Worm (Caenorhabditis elegans) whole organism, L2 larva: Measurements from ENCODE around the gene Y38F2AR.12.

Experiments used
- C34F6.9 ChIP-seq: fragments of 150-350 bp; optimal IDR thresholded peaks from 2 replicates; lab custom pipeline; 2014; ENCODE audit warnings: missing biosample characterization, missing genetic modification characterization
- F13H6.1 ChIP-seq: sonication (generic microtip); optimal IDR thresholded peaks from 2 replicates; lab custom pipeline; 2016; ENCODE audit warnings: missing genetic modification characterization, missing compliant biosample characterization
- R02D3.7 ChIP-seq: fragments of 150-350 bp; optimal IDR thresholded peaks from 2 replicates; lab custom pipeline; 2014; ENCODE audit warnings: missing biosample characterization, missing genetic modification characterization
- Y55F3AM.14 ChIP-seq: fragments of 200-800 bp; sonication (Bioruptor generic); optimal IDR thresholded peaks from 2 replicates; lab custom pipeline; 2018; ENCODE audit warnings: mild to moderate bottlenecking, missing genetic modification characterization, missing compliant biosample characterization
- ZK546.5 ChIP-seq: sonication (generic microtip); optimal IDR thresholded peaks from 2 replicates; lab custom pipeline; 2017; ENCODE audit warnings: missing biosample characterization, missing genetic modification characterization
- aly-2 ChIP-seq: fragments of 150-350 bp; optimal IDR thresholded peaks from 2 replicates; lab custom pipeline; 2014; ENCODE audit warnings: missing biosample characterization, missing genetic modification characterization
- ama-1 ChIP-seq: fragments of 150-350 bp; optimal IDR thresholded peaks from 2 replicates; lab custom pipeline; 2018; ENCODE audit warnings: inconsistent platforms
- blmp-1 ChIP-seq: sonication (generic microtip); optimal IDR thresholded peaks from 2 replicates; lab custom pipeline; 2017; ENCODE audit warnings: missing genetic modification characterization, mild to moderate bottlenecking, missing compliant biosample characterization, antibody characterized with exemption, moderate library complexity; ENCODE audit not compliant: insufficient read depth
- ceh-16 ChIP-seq: fragments of 150-350 bp; optimal IDR thresholded peaks from 2 replicates; lab custom pipeline; 2014; ENCODE audit warnings: missing biosample characterization, missing genetic modification characterization
- ceh-82 ChIP-seq: fragments of 150-350 bp; optimal IDR thresholded peaks from 2 replicates; lab custom pipeline; 2014; ENCODE audit warnings: missing biosample characterization, missing genetic modification characterization
- crh-2 ChIP-seq: sonication (generic microtip); optimal IDR thresholded peaks from 2 replicates; lab custom pipeline; 2017; ENCODE audit warnings: missing biosample characterization, missing genetic modification characterization
- egl-27 ChIP-seq: sonication (generic microtip); optimal IDR thresholded peaks from 3 replicates; lab custom pipeline; 2017; ENCODE audit warnings: missing biosample characterization, missing genetic modification reagents, missing genetic modification characterization
- elt-1 ChIP-seq: fragments of 150-350 bp; optimal IDR thresholded peaks from 2 replicates; lab custom pipeline; 2014; ENCODE audit warnings: missing biosample characterization, missing genetic modification characterization
- fos-1 ChIP-seq: fragments of 150-350 bp; optimal IDR thresholded peaks from 2 replicates; lab custom pipeline; 2014; ENCODE audit warnings: missing biosample characterization, missing genetic modification characterization
- gmeb-1 ChIP-seq: fragments of 150-350 bp; optimal IDR thresholded peaks from 2 replicates; lab custom pipeline; 2014; ENCODE audit warnings: missing biosample characterization, missing genetic modification characterization
- lin-11 ChIP-seq: fragments of 150-350 bp; sonication (generic microtip); optimal IDR thresholded peaks from 2 replicates; lab custom pipeline; 2014; ENCODE audit warnings: missing biosample characterization, missing genetic modification characterization, inconsistent platforms, mixed read lengths
- lin-13 ChIP-seq: fragments of 150-350 bp; optimal IDR thresholded peaks from 2 replicates; lab custom pipeline; 2014; ENCODE audit warnings: missing biosample characterization, missing genetic modification reagents, missing genetic modification characterization
- lin-39 ChIP-seq: fragments of 150-350 bp; optimal IDR thresholded peaks from 2 replicates; lab custom pipeline; 2014; ENCODE audit warnings: missing biosample characterization, missing genetic modification reagents, missing genetic modification characterization
- lsy-2 ChIP-seq, 2 experiments: fragments of 150-350 bp in 1 of 2; sonication (generic microtip) in 1 of 2; optimal IDR thresholded peaks; 2 replicates each; lab custom pipeline; 2014 to 2017; ENCODE audit warnings: missing biosample characterization in 2 of 2, missing genetic modification characterization in 2 of 2
- mab-5 ChIP-seq: fragments of 150-350 bp; optimal IDR thresholded peaks from 2 replicates; lab custom pipeline; 2014; ENCODE audit warnings: missing biosample characterization, missing genetic modification characterization
- mdl-1 ChIP-seq, 2 experiments: fragments of 150-350 bp in 1 of 2; sonication (generic microtip) in 1 of 2; optimal IDR thresholded peaks; 2 replicates each; lab custom pipeline; 2017; ENCODE audit warnings: missing biosample characterization in 2 of 2, missing genetic modification characterization in 2 of 2
- nhr-10 ChIP-seq: sonication (generic microtip); optimal IDR thresholded peaks from 2 replicates; lab custom pipeline; 2017; ENCODE audit warnings: missing biosample characterization, missing genetic modification characterization
- nhr-11 ChIP-seq: fragments of 150-350 bp; optimal IDR thresholded peaks from 2 replicates; lab custom pipeline; 2014; ENCODE audit warnings: missing biosample characterization, missing genetic modification characterization
- nhr-129 ChIP-seq: fragments of 150-350 bp; optimal IDR thresholded peaks from 2 replicates; lab custom pipeline; 2014; ENCODE audit warnings: missing biosample characterization, missing genetic modification characterization
- nhr-21 ChIP-seq: fragments of 150-350 bp; optimal IDR thresholded peaks from 2 replicates; lab custom pipeline; 2014; ENCODE audit warnings: missing biosample characterization, missing genetic modification characterization
- nhr-25 ChIP-seq: fragments of 150-350 bp; sonication (generic microtip); optimal IDR thresholded peaks from 3 replicates; lab custom pipeline; 2014; ENCODE audit warnings: missing biosample characterization, missing genetic modification characterization
- nhr-6 ChIP-seq: fragments of 150-350 bp; optimal IDR thresholded peaks from 2 replicates; lab custom pipeline; 2014; ENCODE audit warnings: missing biosample characterization, missing genetic modification characterization
- peb-1 ChIP-seq: fragments of 150-350 bp; optimal IDR thresholded peaks from 2 replicates; lab custom pipeline; 2014; ENCODE audit warnings: missing biosample characterization, missing genetic modification characterization
- sem-4 ChIP-seq: fragments of 150-350 bp; optimal IDR thresholded peaks from 2 replicates; lab custom pipeline; 2014; ENCODE audit warnings: missing biosample characterization, missing genetic modification reagents, missing genetic modification characterization
- sma-3 ChIP-seq: sonication (generic microtip); optimal IDR thresholded peaks from 2 replicates; lab custom pipeline; 2016; ENCODE audit warnings: missing genetic modification reagents, missing genetic modification characterization, missing compliant biosample characterization
- sma-9 ChIP-seq, 2 experiments: fragments of 150-350 bp in 1 of 2; sonication (generic microtip) in 1 of 2; optimal IDR thresholded peaks; 2 replicates each; lab custom pipeline; 2014 to 2016; ENCODE audit warnings: missing genetic modification characterization in 2 of 2, mild to moderate bottlenecking in 1 of 2, missing biosample characterization in 1 of 2, missing compliant biosample characterization in 1 of 2, missing genetic modification reagents in 1 of 2, moderate library complexity in 1 of 2
- snpc-4 ChIP-seq: fragments of 150-350 bp; optimal IDR thresholded peaks from 2 replicates; lab custom pipeline; 2014; ENCODE audit warnings: missing biosample characterization, missing genetic modification characterization
- unc-39 ChIP-seq: fragments of 150-350 bp; optimal IDR thresholded peaks from 2 replicates; lab custom pipeline; 2014; ENCODE audit warnings: missing biosample characterization, missing genetic modification characterization
- unc-55 ChIP-seq: fragments of 150-350 bp; sonication (generic microtip); optimal IDR thresholded peaks from 3 replicates; lab custom pipeline; 2014; ENCODE audit warnings: missing biosample characterization, missing genetic modification reagents, missing genetic modification characterization
- unc-62 ChIP-seq: fragments of 150-350 bp; optimal IDR thresholded peaks from 2 replicates; lab custom pipeline; 2014; ENCODE audit warnings: missing biosample characterization, missing genetic modification reagents, missing genetic modification characterization
- zag-1 ChIP-seq: fragments of 150-350 bp; optimal IDR thresholded peaks from 2 replicates; lab custom pipeline; 2014; ENCODE audit warnings: missing biosample characterization, missing genetic modification characterization
- ztf-1 ChIP-seq: fragments of 200-800 bp; sonication (Bioruptor generic); conservative IDR thresholded peaks from 2 replicates; pipeline ENCODE4 v1.3.6; 2022; ENCODE audit warnings: missing genetic modification characterization, missing compliant biosample characterization
- ztf-11 ChIP-seq: sonication (generic microtip); optimal IDR thresholded peaks from 2 replicates; lab custom pipeline; 2017; ENCODE audit warnings: missing biosample characterization, missing genetic modification characterization
- ztf-4 ChIP-seq: fragments of 150-350 bp; optimal IDR thresholded peaks from 2 replicates; lab custom pipeline; 2014; ENCODE audit warnings: missing biosample characterization, missing genetic modification characterization

Gene Y38F2AR.12

DNA sequence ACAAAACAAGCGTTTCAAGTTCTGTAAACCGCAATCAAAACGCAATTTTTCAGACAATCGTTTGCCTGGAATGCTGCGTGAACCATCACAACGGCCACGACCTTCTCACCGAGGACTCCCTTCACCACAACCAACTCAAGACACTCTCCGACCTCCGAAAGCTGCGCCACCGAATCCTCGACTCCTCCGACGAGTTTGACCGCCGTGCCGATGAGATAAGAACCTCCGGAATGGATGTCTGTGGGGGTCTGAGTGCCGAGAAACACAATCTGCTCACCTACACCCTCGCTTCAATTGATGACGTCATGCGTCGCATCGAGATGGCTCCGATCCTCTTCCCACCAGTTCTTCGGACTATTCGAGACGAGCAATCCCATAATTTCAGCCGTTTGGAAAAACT lies 22.1 kb upstream of the Y38F2AR.12 start:
- no peak for TF ChIP-seq zag-1 (tag; lab: Kevin White, UChicago)
- no peak for TF ChIP-seq crh-2 (tag; lab: Kevin White, UChicago)
- TF ChIP-seq, all 48 proteins: peak for 0

DNA sequence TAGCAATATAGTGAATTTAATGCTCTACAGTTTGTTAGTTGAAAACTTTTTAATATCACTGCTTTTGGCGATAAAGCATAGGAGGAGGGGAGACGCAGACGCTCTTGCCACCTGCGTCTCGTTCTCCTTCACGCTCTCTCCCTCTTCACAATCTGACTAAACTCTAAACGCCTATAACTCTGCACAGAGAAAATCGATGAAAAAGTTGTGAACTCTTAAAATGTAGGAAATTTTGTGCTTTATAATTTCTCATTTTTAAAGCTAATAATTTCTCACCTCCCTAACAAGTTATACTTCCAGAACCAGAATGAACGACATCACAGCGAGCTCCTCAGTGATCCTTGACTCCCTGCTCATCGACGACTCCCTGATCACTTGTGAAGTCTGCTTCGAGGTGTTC lies 20.5 kb upstream of the Y38F2AR.12 start, which contains the start of gene C45G7.4:
C45G7.4 (plus strand) TSS at position 301 of the 400 bp plus-strand sequence.
- TF ChIP-seq nhr-21 (tag; lab: Kevin White, UChicago) (no peak), sma-3 (GFP tag; lab: Kevin White, UChicago) (no peak), ztf-1 (no peak), lin-39 (tag; lab: Kevin White, UChicago) (no peak), ceh-16 (tag; lab: Kevin White, UChicago) (no peak), aly-2 (tag; lab: Kevin White, UChicago) (no peak), blmp-1 (no peak), R02D3.7 (tag; lab: Kevin White, UChicago) (no peak), nhr-11 (no peak)

DNA sequence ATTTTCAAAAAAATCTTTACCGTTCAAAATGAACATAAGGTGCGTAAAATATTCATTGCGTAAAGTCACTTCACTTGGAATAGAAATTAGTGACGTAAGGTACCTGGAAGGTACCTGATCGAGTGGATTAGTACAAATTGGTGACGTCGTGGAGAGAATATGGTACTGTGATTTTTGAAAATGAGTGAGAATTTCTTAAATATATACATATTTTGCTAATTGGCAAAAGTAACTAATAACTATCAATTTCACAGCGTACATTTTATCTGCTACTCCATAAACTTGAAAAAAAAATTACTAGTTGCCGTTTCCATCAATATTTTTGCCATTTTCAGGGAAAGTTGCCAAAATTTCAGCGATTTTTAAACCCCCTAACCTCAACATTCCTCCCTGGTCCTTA lies 4.5 kb upstream of the Y38F2AR.12 start:
- no peak for TF ChIP-seq mab-5 (tag; lab: Kevin White, UChicago)
- TF ChIP-seq, all 48 proteins: peak for 0

DNA sequence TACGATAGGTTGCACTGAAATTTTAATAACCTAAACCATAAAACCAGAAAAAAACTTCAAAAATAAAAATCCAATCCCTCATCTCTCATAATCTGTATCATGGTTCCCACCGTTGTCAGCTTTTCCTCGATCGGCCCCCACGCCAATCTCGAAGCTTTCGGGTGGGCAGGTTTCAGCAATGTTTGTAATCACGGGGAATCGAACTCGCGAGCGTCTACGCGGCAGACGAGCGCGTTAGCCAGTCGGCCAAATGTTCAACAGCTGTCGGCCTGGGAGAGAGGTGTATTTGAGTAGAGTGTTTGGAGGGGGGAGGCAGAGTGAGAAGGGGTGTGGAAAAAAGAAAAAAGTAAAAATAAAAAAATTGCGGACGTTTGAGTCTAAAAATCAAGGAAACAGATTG lies 3.8 kb downstream of the Y38F2AR.12 start:
- TF ChIP-seq snpc-4 (tag; lab: Kevin White, UChicago) (peak; percentile 7), lin-11 (peak; percentile 65), nhr-21 (tag; lab: Kevin White, UChicago) (peak; percentile 59), ceh-16 (tag; lab: Kevin White, UChicago) (peak; percentile 52), egl-27 (tag; lab: Kevin White, UChicago) (peak; percentile 32), fos-1 (tag; lab: Kevin White, UChicago) (peak; percentile 80), lsy-2 (tag; optimal IDR thresholded peaks at IDR 0.05; lab: Kevin White, UChicago) (peak; percentile 70 to 80), sma-9 (GFP tag; optimal IDR thresholded peaks at IDR 0.05; lab: Kevin White, UChicago) (peak; percentile 74), sma-9 (tag; optimal IDR thresholded peaks at IDR 0.05; lab: Kevin White, UChicago) (no peak), nhr-6 (peak; percentile 36), C34F6.9 (tag; lab: Kevin White, UChicago) (peak; percentile 84), unc-55 (GFP tag; lab: Kevin White, UChicago) (peak; percentile 94), ceh-82 (tag; lab: Kevin White, UChicago) (peak; percentile 45), ztf-4 (peak; percentile 58), elt-1 (tag; lab: Kevin White, UChicago) (no peak), ztf-11 (tag; lab: Kevin White, UChicago) (peak; percentile 28), peb-1 (tag; lab: Kevin White, UChicago) (no peak), mab-5 (tag; lab: Kevin White, UChicago) (peak; percentile 1), zag-1 (tag; lab: Kevin White, UChicago) (peak; percentile 46), nhr-25 (tag; lab: Kevin White, UChicago) (peak; percentile 57), mdl-1 (tag; optimal IDR thresholded peaks at IDR 0.05; lab: Kevin White, UChicago) (peak in 1 of 2 experiments; percentile 41), blmp-1 (peak; percentile 25), gmeb-1 (peak; percentile 85), unc-62 (no peak), Y55F3AM.14 (peak; percentile 80), lin-13 (GFP tag; lab: Kevin White, UChicago) (peak; percentile 93), nhr-129 (tag; lab: Kevin White, UChicago) (peak; percentile 86), crh-2 (tag; lab: Kevin White, UChicago) (peak; percentile 88), sem-4 (tag; lab: Kevin White, UChicago) (peak; percentile 29), F13H6.1 (tag; lab: Kevin White, UChicago) (peak; percentile 78), sma-3 (GFP tag; lab: Kevin White, UChicago) (peak; percentile 73), unc-39 (no peak), ama-1 (lab: Kevin White, UChicago) (no peak), nhr-10 (tag; lab: Kevin White, UChicago) (no peak), ZK546.5 (tag; lab: Kevin White, UChicago) (no peak), lin-39 (tag; lab: Kevin White, UChicago) (no peak)
